Worm (Caenorhabditis elegans) whole organism, young adult: ENCODE results near the gene pnc-1.

Experiments used
- C06A6.2 ChIP-seq: fragments of 200-800 bp; sonication (Bioruptor generic); conservative IDR thresholded peaks from 2 replicates; pipeline ENCODE4 v1.3.6; 2022; ENCODE audit warnings: missing genetic modification characterization, missing compliant biosample characterization
- C17E4.6 ChIP-seq: fragments of 200-800 bp; sonication (Bioruptor generic); IDR thresholded peaks from 2 replicates; pipeline ENCODE4 v1.3.6; 2022; ENCODE audit warnings: missing genetic modification reagents, missing genetic modification characterization, missing compliant biosample characterization
- F57A8.1 ChIP-seq: fragments of 200-800 bp; sonication (Bioruptor generic); optimal IDR thresholded peaks from 2 replicates; lab custom pipeline; 2018; ENCODE audit warnings: mild to moderate bottlenecking, missing genetic modification characterization, moderate library complexity, missing compliant biosample characterization
- T26A5.8 ChIP-seq: sonication (generic microtip); optimal IDR thresholded peaks from 2 replicates; lab custom pipeline; 2016; ENCODE audit warnings: missing genetic modification characterization, missing compliant biosample characterization
- Y53F4B.3 ChIP-seq: fragments of 200-800 bp; sonication (Bioruptor generic); IDR thresholded peaks from 2 replicates; pipeline ENCODE4 v1.3.6; 2022; ENCODE audit warnings: missing genetic modification reagents, missing genetic modification characterization, missing compliant biosample characterization
- aptf-2 ChIP-seq: fragments of 200-800 bp; sonication (Bioruptor generic); conservative IDR thresholded peaks from 2 replicates; pipeline ENCODE4 v1.3.6; 2022; ENCODE audit warnings: missing genetic modification reagents, missing genetic modification characterization, missing compliant biosample characterization
- ceh-58 ChIP-seq: fragments of 200-800 bp; sonication (Bioruptor generic); IDR thresholded peaks from 2 replicates; pipeline ENCODE4 v1.3.6; 2022; ENCODE audit warnings: missing genetic modification characterization, missing compliant biosample characterization
- ceh-91 ChIP-seq: fragments of 200-800 bp; sonication (Bioruptor generic); IDR thresholded peaks from 2 replicates; pipeline ENCODE4 v1.3.6; 2022; ENCODE audit warnings: missing genetic modification reagents, missing genetic modification characterization, missing compliant biosample characterization
- fkh-3 ChIP-seq: sonication (generic microtip); optimal IDR thresholded peaks from 2 replicates; lab custom pipeline; 2016; ENCODE audit warnings: mild to moderate bottlenecking, missing genetic modification characterization, missing compliant biosample characterization
- lsl-1 ChIP-seq: fragments of 200-800 bp; sonication (Bioruptor generic); optimal IDR thresholded peaks from 2 replicates; lab custom pipeline; 2018; ENCODE audit warnings: mild to moderate bottlenecking, missing genetic modification characterization, moderate library complexity, missing compliant biosample characterization
- nhr-90 ChIP-seq: sonication (generic microtip); optimal IDR thresholded peaks from 2 replicates; lab custom pipeline; 2016; ENCODE audit warnings: missing genotype, mild to moderate bottlenecking, missing genetic modification characterization, missing compliant biosample characterization
- unc-130 ChIP-seq: sonication (generic microtip); optimal IDR thresholded peaks from 2 replicates; lab custom pipeline; 2016; ENCODE audit warnings: missing genetic modification reagents, missing genetic modification characterization, missing compliant biosample characterization
- unc-62 ChIP-seq: fragments of 150-350 bp; optimal IDR thresholded peaks from 2 replicates; lab custom pipeline; 2014; ENCODE audit warnings: missing biosample characterization, missing genetic modification reagents, missing genetic modification characterization
- ztf-26 ChIP-seq: sonication (generic microtip); optimal IDR thresholded peaks from 2 replicates; lab custom pipeline; 2017; ENCODE audit warnings: missing genetic modification characterization, missing compliant biosample characterization

DNA sequence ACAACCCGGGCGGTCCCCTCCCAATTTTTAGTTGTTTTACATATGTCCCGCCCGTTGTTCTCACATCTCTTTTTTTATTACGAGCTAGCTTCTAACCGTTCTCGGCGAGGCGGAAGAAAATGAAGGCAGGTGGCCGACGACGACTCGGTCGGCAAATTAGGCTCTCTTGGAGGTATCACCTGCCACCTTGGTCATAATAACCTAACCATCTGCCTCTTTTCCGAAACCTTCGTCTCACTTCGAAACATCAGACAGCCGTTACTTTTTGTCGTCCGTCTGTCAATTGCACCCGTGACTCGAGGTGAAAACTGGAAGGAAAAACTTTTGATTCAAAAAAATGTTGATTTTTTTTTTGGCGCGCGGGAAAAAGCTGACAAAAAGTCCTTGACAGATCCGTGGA, 6.8 kb upstream of the pnc-1 start:
- no peak for TF ChIP-seq lsl-1 (GFP tag; lab: Kevin White, UChicago)
- no peak for TF ChIP-seq F57A8.1 (GFP tag; lab: Kevin White, UChicago)
- TF ChIP-seq Y53F4B.3 (GFP tag; lab: Robert Waterston, UW), result no peak
- no peak for TF ChIP-seq ztf-26 (tag; lab: Kevin White, UChicago)
- TF ChIP-seq C06A6.2 (GFP tag; lab: Robert Waterston, UW), result no peak
- TF ChIP-seq unc-62, result no peak
- no peak for TF ChIP-seq ceh-58 (GFP tag; lab: Robert Waterston, UW)
- no peak for TF ChIP-seq unc-130 (GFP tag; lab: Kevin White, UChicago)
- no peak for TF ChIP-seq nhr-90 (tag; lab: Kevin White, UChicago)
- TF ChIP-seq T26A5.8 (tag; lab: Kevin White, UChicago), result no peak
- TF ChIP-seq ceh-91 (GFP tag; lab: Robert Waterston, UW), result no peak
- TF ChIP-seq aptf-2 (GFP tag; lab: Robert Waterston, UW), result no peak
- no peak for TF ChIP-seq C17E4.6
- TF ChIP-seq fkh-3 (tag; lab: Kevin White, UChicago), result no peak
